Worm (Caenorhabditis elegans) whole organism, young adult: Measurements from ENCODE around the gene AC7.3.
"Not testable (repeated sequence)": the region's sequence is repeated elsewhere in the genome, so short reads cannot be mapped to it uniquely, and the experiment has no call there.

Experiments
- F57A8.1 ChIP-seq: fragments of 200-800 bp; sonication (Bioruptor generic); optimal IDR thresholded peaks from 2 replicates; lab custom pipeline; 2018; ENCODE audit warnings: mild to moderate bottlenecking, missing genetic modification characterization, moderate library complexity, missing compliant biosample characterization
- Y53G8AR.9 ChIP-seq: fragments of 200-800 bp; sonication (Bioruptor generic); conservative IDR thresholded peaks from 2 replicates; pipeline ENCODE4 v1.3.6; 2022; ENCODE audit warnings: missing genetic modification reagents, missing genetic modification characterization, missing compliant biosample characterization
- ama-1 ChIP-seq, 3 experiments: fragments of 150-350 bp in 1 of 3; sonication (generic microtip) in 2 of 3; optimal IDR thresholded peaks; 2 replicates each; lab custom pipeline; 2014 to 2018; ENCODE audit warnings: missing biosample characterization in 2 of 3, missing genetic modification characterization in 2 of 3, missing genetic modification reagents in 2 of 3
- madf-10 ChIP-seq: sonication (generic microtip); optimal IDR thresholded peaks from 2 replicates; lab custom pipeline; 2016; ENCODE audit warnings: mild to moderate bottlenecking, missing genetic modification characterization, missing compliant biosample characterization
- mxl-1 ChIP-seq: sonication (generic microtip); optimal IDR thresholded peaks from 2 replicates; lab custom pipeline; 2016; ENCODE audit warnings: missing genetic modification characterization, missing compliant biosample characterization
- snpc-1.3 ChIP-seq: sonication (generic microtip); optimal IDR thresholded peaks from 2 replicates; lab custom pipeline; 2017; ENCODE audit warnings: missing genetic modification characterization, mild to moderate bottlenecking, missing compliant biosample characterization, antibody characterized with exemption, moderate library complexity, missing genotype, missing genetic modification reagents; ENCODE audit not compliant: insufficient read depth

- not testable (repeated sequence) for TF ChIP-seq ama-1 (optimal IDR thresholded peaks at IDR 0.05; lab: Kevin White, UChicago); ama-1 (GFP tag; optimal IDR thresholded peaks at IDR 0.05; lab: Kevin White, UChicago); mxl-1 (tag; lab: Kevin White, UChicago); madf-10; F57A8.1 (GFP tag; lab: Kevin White, UChicago); Y53G8AR.9 (GFP tag; lab: Robert Waterston, UW); snpc-1.3 (tag; lab: Kevin White, UChicago)
Observed at ce11 chrIV:5068541-5068940, 43.1 kb upstream of the AC7.3 start, which contains the start of the genes R13H9.6 and rmd-6.
